Worm (Caenorhabditis elegans) whole organism, mixed stage, embryonic: ENCODE results near the gene twk-35.

Experiments used
- flh-1 ChIP-seq: fragments of 200-800 bp; sonication (Bioruptor generic); optimal IDR thresholded peaks from 2 replicates; lab custom pipeline; 2018; ENCODE audit warnings: mild to moderate bottlenecking, missing genetic modification characterization, moderate library complexity, missing compliant biosample characterization
- hlh-1 ChIP-seq: fragments of 150-350 bp; optimal IDR thresholded peaks from 2 replicates; lab custom pipeline; 2014; ENCODE audit warnings: missing biosample characterization, missing genetic modification reagents, missing genetic modification characterization
- mep-1 ChIP-seq: fragments of 150-350 bp; optimal IDR thresholded peaks from 2 replicates; lab custom pipeline; 2017; ENCODE audit warnings: missing biosample characterization, missing genetic modification reagents, missing genetic modification characterization, inconsistent platforms
- mls-2 ChIP-seq: sonication (generic microtip); optimal IDR thresholded peaks from 2 replicates; lab custom pipeline; 2016; ENCODE audit warnings: mild to moderate bottlenecking, missing genetic modification characterization, moderate library complexity, missing compliant biosample characterization
- nhr-28 ChIP-seq: fragments of 150-350 bp; optimal IDR thresholded peaks from 2 replicates; lab custom pipeline; 2014; ENCODE audit warnings: missing biosample characterization, missing genetic modification characterization
- nhr-76 ChIP-seq: sonication (generic microtip); optimal IDR thresholded peaks from 2 replicates; lab custom pipeline; 2017; ENCODE audit warnings: missing biosample characterization, missing genetic modification characterization
- pha-4 ChIP-seq: fragments of 150-350 bp; optimal IDR thresholded peaks from 2 replicates; lab custom pipeline; 2018; ENCODE audit warnings: missing biosample characterization, missing genetic modification reagents, missing genetic modification characterization
- sem-2 ChIP-seq: fragments of 200-800 bp; sonication (Bioruptor generic); optimal IDR thresholded peaks from 2 replicates; lab custom pipeline; 2018; ENCODE audit warnings: mild to moderate bottlenecking, missing genetic modification characterization, missing compliant biosample characterization
- ztf-11 ChIP-seq: fragments of 150-350 bp; optimal IDR thresholded peaks from 2 replicates; lab custom pipeline; 2014; ENCODE audit warnings: missing biosample characterization, missing genetic modification characterization

ce11 chrV:20891871-20892270, 29.1 kb downstream of the twk-35 start:
- TF ChIP-seq hlh-1 (tag; lab: Kevin White, UChicago) (no peak), nhr-28 (tag; lab: Kevin White, UChicago) (no peak), mep-1 (no peak), sem-2 (GFP tag; lab: Kevin White, UChicago) (no peak), nhr-76 (tag; lab: Kevin White, UChicago) (no peak), flh-1 (no peak), pha-4 (no peak), ztf-11 (tag; lab: Kevin White, UChicago) (no peak), mls-2 (tag; lab: Kevin White, UChicago) (no peak)
